Fruit fly (Drosophila melanogaster): ENCODE measurements around the gene robo2.
A peak's percentile ranks its signal among the peaks of the same experiment; 100 is the strongest.

robo2 gene

dm6 chr2L:1433732-1434131, 13.5 kb upstream of the robo2 start (continued):
- peak; percentile 49 for TF ChIP-seq repo (GFP tag; optimal IDR thresholded peaks at IDR 0.05)
- peak; percentile 38 for TF ChIP-seq Lhr (GFP tag; optimal IDR thresholded peaks at IDR 0.05)
- peak; percentile 27 for TF ChIP-seq NK7.1 (GFP tag; optimal IDR thresholded peaks at IDR 0.05)
- no peak for TF ChIP-seq CG42726 (GFP tag; IDR thresholded peaks at IDR 0.05; ENCODE audit: partially characterized antibody)
- peak; percentile 78 for TF ChIP-seq Meics (GFP tag; optimal IDR thresholded peaks at IDR 0.05)
- TF ChIP-seq crp (GFP tag; optimal IDR thresholded peaks at IDR 0.05): no peak
- TF ChIP-seq CG1602 (GFP tag; optimal IDR thresholded peaks at IDR 0.05): peak; percentile 91
- TF ChIP-seq CG18262 (tag; optimal IDR thresholded peaks at IDR 0.05): peak; percentile 92
- peak; percentile 80 for TF ChIP-seq nom (GFP tag; optimal IDR thresholded peaks at IDR 0.05)
- TF ChIP-seq CG13894 (tag; optimal IDR thresholded peaks at IDR 0.05): no peak
- TF ChIP-seq HHEX (GFP tag; optimal IDR thresholded peaks at IDR 0.05): peak; percentile 90
- TF ChIP-seq CG4707 (GFP tag; optimal IDR thresholded peaks at IDR 0.05): peak; percentile 43
- peak; percentile 91 for TF ChIP-seq CG3407 (GFP tag; optimal IDR thresholded peaks at IDR 0.05)
- peak; percentile 94 for TF ChIP-seq Six4 (GFP tag; optimal IDR thresholded peaks at IDR 0.05)
- TF ChIP-seq pnt (GFP tag; optimal IDR thresholded peaks at IDR 0.05): peak; percentile 89
- TF ChIP-seq gsb (GFP tag; IDR thresholded peaks at IDR 0.05): peak; percentile 66
- TF ChIP-seq CG8944 (GFP tag; optimal IDR thresholded peaks at IDR 0.05): peak; percentile 96
- no peak for TF ChIP-seq pan (optimal IDR thresholded peaks at IDR 0.05)
- peak in 1 of 2 experiments; percentile 96 for TF ChIP-seq pan (GFP tag; optimal IDR thresholded peaks at IDR 0.05 in 1 of 2, IDR thresholded peaks at IDR 0.05 in 1 of 2)
- TF ChIP-seq run (tag; optimal IDR thresholded peaks at IDR 0.05): no peak
- TF ChIP-seq CG2712 (tag; optimal IDR thresholded peaks at IDR 0.05): peak; percentile 94
- peak; percentile 87 for TF ChIP-seq org-1 (GFP tag; optimal IDR thresholded peaks at IDR 0.05)
- TF ChIP-seq gro (GFP tag; optimal IDR thresholded peaks at IDR 0.05): no peak
- TF ChIP-seq CG18476 (GFP tag; optimal IDR thresholded peaks at IDR 0.05): no peak
- peak; percentile 93 for TF ChIP-seq CG10462 (GFP tag; optimal IDR thresholded peaks at IDR 0.05)
- TF ChIP-seq stwl (tag; optimal IDR thresholded peaks at IDR 0.05): peak; percentile 26
- no peak for TF ChIP-seq Aef1 (GFP tag; IDR thresholded peaks at IDR 0.05)
- TF ChIP-seq Doc3 (GFP tag; IDR thresholded peaks at IDR 0.05; ENCODE audit: partially characterized antibody): no peak
- no peak for TF ChIP-seq Mad (GFP tag; optimal IDR thresholded peaks at IDR 0.05)
- no peak for TF ChIP-seq hbn (GFP tag; IDR thresholded peaks at IDR 0.05; ENCODE audit: partially characterized antibody)
- no peak for TF ChIP-seq CG13287 (GFP tag; IDR thresholded peaks at IDR 0.05; ENCODE audit: partially characterized antibody)
- no peak for TF ChIP-seq pzg (GFP tag; optimal IDR thresholded peaks at IDR 0.05)
- TF ChIP-seq CG11723 (GFP tag; optimal IDR thresholded peaks at IDR 0.05): no peak
- no peak for TF ChIP-seq ac (GFP tag; optimal IDR thresholded peaks at IDR 0.05)
- peak; percentile 63 for TF ChIP-seq CG17912 (GFP tag; optimal IDR thresholded peaks at IDR 0.05)
- no peak for TF ChIP-seq CG15479 (GFP tag; optimal IDR thresholded peaks at IDR 0.05)
- TF ChIP-seq CG4424 (GFP tag; optimal IDR thresholded peaks at IDR 0.05): peak; percentile 96
- TF ChIP-seq ara (GFP tag; IDR thresholded peaks at IDR 0.05): peak; percentile 95
- no peak for TF ChIP-seq CG4282 (GFP tag; optimal IDR thresholded peaks at IDR 0.05)
- no peak for TF ChIP-seq cad (GFP tag; optimal IDR thresholded peaks at IDR 0.05)
- peak; percentile 49 for TF ChIP-seq twi (tag; optimal IDR thresholded peaks at IDR 0.05)
- TF ChIP-seq HLHmδ (GFP tag; optimal IDR thresholded peaks at IDR 0.05): peak; percentile 12
- TF ChIP-seq kay (GFP tag; optimal IDR thresholded peaks at IDR 0.05): peak; percentile 54
- peak; percentile 76 for TF ChIP-seq Bdp1 (GFP tag; optimal IDR thresholded peaks at IDR 0.05)
- peak; percentile 88 for TF ChIP-seq kah (GFP tag; optimal IDR thresholded peaks at IDR 0.05)
- peak; percentile 91 for TF ChIP-seq nerfin-1 (tag; optimal IDR thresholded peaks at IDR 0.05)
- peak; percentile 31 for TF ChIP-seq pb (GFP tag; optimal IDR thresholded peaks at IDR 0.05)
- TF ChIP-seq Scr (GFP tag; IDR thresholded peaks at IDR 0.05; ENCODE audit: partially characterized antibody): no peak
- no peak for TF ChIP-seq hkb (optimal IDR thresholded peaks at IDR 0.05)
- TF ChIP-seq hkb (GFP tag; IDR thresholded peaks at IDR 0.05): no peak
- TF ChIP-seq Ravus (GFP tag; IDR thresholded peaks at IDR 0.05): no peak
